Fruit fly (Drosophila melanogaster) whole organism, embryonic: ENCODE results near the gene CG4461.

Experiments
- ATbp ChIP-seq: fragments of 200-800 bp; sonication (Bioruptor generic); optimal IDR thresholded peaks from 2 replicates; lab custom pipeline; 2017; ENCODE audit warnings: missing biosample characterization, mild to moderate bottlenecking, missing genetic modification characterization, missing genetic modification reagents
- Atf3 ChIP-seq: fragments of 200-800 bp; sonication (Bioruptor generic); optimal IDR thresholded peaks from 3 replicates; lab custom pipeline; 2016; ENCODE audit warnings: missing biosample characterization, missing genetic modification characterization
- B-H2 ChIP-seq: fragments of 200-800 bp; sonication (Bioruptor generic); optimal IDR thresholded peaks from 2 replicates; lab custom pipeline; 2018; ENCODE audit warnings: missing biosample characterization, mild to moderate bottlenecking, missing genetic modification characterization
- CG10431 ChIP-seq: fragments of 200-800 bp; sonication (Bioruptor generic); optimal IDR thresholded peaks from 3 replicates; lab custom pipeline; 2018; ENCODE audit warnings: missing biosample characterization, mild to moderate bottlenecking, missing genetic modification characterization
- CG11560 ChIP-seq: fragments of 200-800 bp; sonication (Bioruptor generic); IDR thresholded peaks from 3 replicates; pipeline ENCODE4 v1.3.6; 2022; ENCODE audit warnings: missing biosample characterization, missing genetic modification characterization
- CG12769 ChIP-seq: fragments of 200-800 bp; sonication (Bioruptor generic); optimal IDR thresholded peaks from 2 replicates; lab custom pipeline; 2019; ENCODE audit warnings: missing biosample characterization, mild to moderate bottlenecking, missing genetic modification characterization, moderate library complexity
- CG17385 ChIP-seq: fragments of 200-800 bp; sonication (Bioruptor generic); optimal IDR thresholded peaks from 3 replicates; lab custom pipeline; 2018; ENCODE audit warnings: missing biosample characterization, mild to moderate bottlenecking, missing genetic modification characterization
- CG17568 ChIP-seq: fragments of 200-800 bp; sonication (Bioruptor generic); optimal IDR thresholded peaks from 2 replicates; lab custom pipeline; 2018; ENCODE audit warnings: missing biosample characterization, mild to moderate bottlenecking, missing genetic modification characterization, moderate library complexity
- CG18262 ChIP-seq: fragments of 200-800 bp; optimal IDR thresholded peaks from 3 replicates; lab custom pipeline; 2019; ENCODE audit warnings: missing biosample characterization, mild to moderate bottlenecking, missing genetic modification characterization, moderate library complexity
- CG2120 ChIP-seq: fragments of 200-800 bp; sonication (Bioruptor generic); optimal IDR thresholded peaks from 3 replicates; lab custom pipeline; 2016; ENCODE audit warnings: missing biosample characterization, missing genetic modification characterization
- CG2199 ChIP-seq: fragments of 200-800 bp; sonication (Bioruptor generic); IDR thresholded peaks from 3 replicates; pipeline ENCODE4 v1.3.6; 2022; ENCODE audit warnings: missing biosample characterization, missing genetic modification characterization
- CG32532 ChIP-seq: fragments of 200-800 bp; sonication (Bioruptor generic); IDR thresholded peaks from 2 replicates; pipeline ENCODE4 v1.3.6; 2022; ENCODE audit warnings: missing biosample characterization, missing genetic modification characterization
- CG32767 ChIP-seq: fragments of 200-800 bp; sonication (Bioruptor generic); IDR thresholded peaks from 2 replicates; pipeline ENCODE4 v1.3.6; 2022; ENCODE audit warnings: missing biosample characterization, missing genetic modification characterization
- CG34422 ChIP-seq: fragments of 200-800 bp; sonication (Bioruptor generic); IDR thresholded peaks from 3 replicates; pipeline ENCODE4 v1.3.6; 2022; ENCODE audit warnings: missing biosample characterization, missing genetic modification characterization
- CG7839 ChIP-seq: fragments of 200-800 bp; sonication (Bioruptor generic); optimal IDR thresholded peaks from 3 replicates; lab custom pipeline; 2018; ENCODE audit warnings: missing biosample characterization, mild to moderate bottlenecking, missing genetic modification characterization, moderate library complexity
- CG8765 ChIP-seq: fragments of 200-800 bp; sonication (Bioruptor generic); IDR thresholded peaks from 2 replicates; pipeline ENCODE4 v1.3.6; 2022; ENCODE audit warnings: missing biosample characterization, missing genetic modification characterization
- CG9932 ChIP-seq: fragments of 200-800 bp; sonication (Bioruptor generic); IDR thresholded peaks from 2 replicates; pipeline ENCODE4 v1.3.6; 2022; ENCODE audit warnings: missing biosample characterization, missing genetic modification characterization
- CHES-1-like ChIP-seq: fragments of 200-800 bp; sonication (Bioruptor generic); optimal IDR thresholded peaks from 2 replicates; lab custom pipeline; 2016; ENCODE audit warnings: missing biosample characterization, missing genetic modification characterization
- Dbx ChIP-seq: fragments of 200-800 bp; sonication (Bioruptor generic); IDR thresholded peaks from 3 replicates; pipeline ENCODE4 v1.3.6; 2022; ENCODE audit warnings: missing biosample characterization, missing genetic modification characterization
- HLH54F ChIP-seq: fragments of 200-800 bp; sonication (Bioruptor generic); optimal IDR thresholded peaks from 3 replicates; lab custom pipeline; 2016; ENCODE audit warnings: missing biosample characterization, missing genetic modification characterization
- HmgZ ChIP-seq: fragments of 200-800 bp; sonication (Bioruptor generic); optimal IDR thresholded peaks from 2 replicates; lab custom pipeline; 2018; ENCODE audit warnings: missing biosample characterization, mild to moderate bottlenecking, missing genetic modification characterization
- Hmr ChIP-seq: fragments of 200-800 bp; sonication (Bioruptor generic); optimal IDR thresholded peaks from 3 replicates; lab custom pipeline; 2017; ENCODE audit warnings: mild to moderate bottlenecking, missing biosample characterization, missing genetic modification reagents, missing genetic modification characterization
- Lhr ChIP-seq: fragments of 200-800 bp; sonication (Bioruptor generic); optimal IDR thresholded peaks from 3 replicates; lab custom pipeline; 2017; ENCODE audit warnings: mild to moderate bottlenecking, missing biosample characterization, missing genetic modification reagents, missing genetic modification characterization
- Max ChIP-seq: fragments of 200-800 bp; sonication (Bioruptor generic); optimal IDR thresholded peaks from 2 replicates; lab custom pipeline; 2016; ENCODE audit warnings: missing biosample characterization, mild to moderate bottlenecking, missing genetic modification characterization
- Mrtf ChIP-seq: fragments of 200-800 bp; sonication (Bioruptor generic); IDR thresholded peaks from 3 replicates; pipeline ENCODE4 v1.3.6; 2022; ENCODE audit warnings: missing biosample characterization, missing genetic modification characterization
- Neu2 ChIP-seq: fragments of 200-800 bp; sonication (Bioruptor generic); optimal IDR thresholded peaks from 3 replicates; lab custom pipeline; 2016; ENCODE audit warnings: missing biosample characterization, missing genetic modification characterization, borderline replicate concordance
- Nf-YB ChIP-seq: fragments of 200-800 bp; sonication (Bioruptor generic); optimal IDR thresholded peaks from 3 replicates; lab custom pipeline; 2019; ENCODE audit warnings: missing biosample characterization, mild to moderate bottlenecking, missing genetic modification characterization, moderate library complexity
- Nf-YC ChIP-seq: fragments of 200-800 bp; optimal IDR thresholded peaks from 3 replicates; lab custom pipeline; 2019; ENCODE audit warnings: missing biosample characterization, mild to moderate bottlenecking, missing genetic modification characterization, moderate library complexity
- PHDP ChIP-seq: fragments of 200-800 bp; sonication (Bioruptor generic); optimal IDR thresholded peaks from 3 replicates; lab custom pipeline; 2018; ENCODE audit warnings: missing biosample characterization, mild to moderate bottlenecking, missing genetic modification characterization, moderate library complexity
- Ptx1 ChIP-seq: fragments of 200-800 bp; sonication (Bioruptor generic); IDR thresholded peaks from 2 replicates; pipeline ENCODE4 v1.3.6; 2022; ENCODE audit warnings: missing biosample characterization, missing genetic modification characterization
- Ssrp ChIP-seq: fragments of 200-800 bp; sonication (Bioruptor generic); optimal IDR thresholded peaks from 2 replicates; lab custom pipeline; 2018; ENCODE audit warnings: missing biosample characterization, mild to moderate bottlenecking, missing genetic modification characterization, moderate library complexity
- al ChIP-seq: fragments of 200-800 bp; sonication (Bioruptor generic); IDR thresholded peaks from 2 replicates; pipeline ENCODE4 v1.3.6; 2022; ENCODE audit warnings: missing biosample characterization, missing genetic modification characterization
- cas ChIP-seq: fragments of 200-800 bp; sonication (Bioruptor generic); IDR thresholded peaks from 2 replicates; pipeline ENCODE4 v1.3.6; 2022; ENCODE audit warnings: missing biosample characterization, missing genetic modification characterization
- cg ChIP-seq: fragments of 200-800 bp; sonication (Bioruptor generic); optimal IDR thresholded peaks from 3 replicates; lab custom pipeline; 2019; ENCODE audit warnings: missing biosample characterization, mild to moderate bottlenecking, missing genetic modification characterization, moderate library complexity
- danr ChIP-seq: fragments of 200-800 bp; sonication (Bioruptor generic); IDR thresholded peaks from 2 replicates; pipeline ENCODE4 v1.3.6; 2022; ENCODE audit warnings: missing biosample characterization, missing genetic modification characterization
- dmrt99B ChIP-seq: fragments of 200-800 bp; sonication (Bioruptor generic); optimal IDR thresholded peaks from 2 replicates; lab custom pipeline; 2018; ENCODE audit warnings: missing biosample characterization, mild to moderate bottlenecking, missing genetic modification characterization, moderate library complexity
- fd102C ChIP-seq: fragments of 200-800 bp; sonication (Bioruptor generic); optimal IDR thresholded peaks from 2 replicates; lab custom pipeline; 2018; ENCODE audit warnings: missing biosample characterization, mild to moderate bottlenecking, missing genetic modification characterization, moderate library complexity
- ftz-f1 ChIP-seq: fragments of 200-800 bp; sonication (Bioruptor generic); optimal IDR thresholded peaks from 2 replicates; lab custom pipeline; 2016; ENCODE audit warnings: missing biosample characterization, missing genetic modification characterization
- grau ChIP-seq: fragments of 200-800 bp; optimal IDR thresholded peaks from 3 replicates; lab custom pipeline; 2019; ENCODE audit warnings: missing biosample characterization, mild to moderate bottlenecking, missing genetic modification characterization, moderate library complexity
- grn ChIP-seq: fragments of 200-800 bp; sonication (Bioruptor generic); optimal IDR thresholded peaks from 3 replicates; lab custom pipeline; 2017; ENCODE audit warnings: missing biosample characterization, missing genetic modification characterization
- lab ChIP-seq: fragments of 200-800 bp; sonication (Bioruptor generic); optimal IDR thresholded peaks from 3 replicates; lab custom pipeline; 2017; ENCODE audit warnings: missing biosample characterization, missing genetic modification characterization, mild to moderate bottlenecking, moderate library complexity, missing genetic modification reagents
- lbe ChIP-seq: fragments of 200-800 bp; sonication (Bioruptor generic); optimal IDR thresholded peaks from 2 replicates; lab custom pipeline; 2016; ENCODE audit warnings: missing biosample characterization, mild to moderate bottlenecking, missing genetic modification characterization
- lilli ChIP-seq: fragments of 200-800 bp; sonication (Bioruptor generic); optimal IDR thresholded peaks from 3 replicates; lab custom pipeline; 2016; ENCODE audit warnings: missing biosample characterization, missing genetic modification characterization
- mirr ChIP-seq: fragments of 200-800 bp; sonication (Bioruptor generic); optimal IDR thresholded peaks from 3 replicates; lab custom pipeline; 2018; ENCODE audit warnings: missing biosample characterization, mild to moderate bottlenecking, missing genetic modification characterization
- row ChIP-seq: fragments of 200-800 bp; sonication (Bioruptor generic); IDR thresholded peaks from 3 replicates; pipeline ENCODE4 v1.3.6; 2022; ENCODE audit warnings: missing biosample characterization, missing genetic modification characterization
- sens ChIP-seq: fragments of 200-800 bp; sonication (Bioruptor generic); peaks from one replicate; lab custom pipeline; 2016; ENCODE audit warnings: missing biosample characterization, missing genetic modification characterization
- sim ChIP-seq: fragments of 200-800 bp; sonication (Bioruptor generic); IDR thresholded peaks from 2 replicates; pipeline ENCODE4 v1.3.6; 2022; ENCODE audit warnings: missing biosample characterization, missing genetic modification characterization
- slbo ChIP-seq: fragments of 200-800 bp; sonication (Bioruptor generic); IDR thresholded peaks from 2 replicates; pipeline ENCODE4 v1.3.6; 2022; ENCODE audit warnings: missing biosample characterization, missing genetic modification characterization
- stwl ChIP-seq: fragments of 200-800 bp; sonication (Bioruptor generic); optimal IDR thresholded peaks from 3 replicates; lab custom pipeline; 2018; ENCODE audit warnings: missing biosample characterization, mild to moderate bottlenecking, missing genetic modification characterization, moderate library complexity

Gene CG4461

DNA sequence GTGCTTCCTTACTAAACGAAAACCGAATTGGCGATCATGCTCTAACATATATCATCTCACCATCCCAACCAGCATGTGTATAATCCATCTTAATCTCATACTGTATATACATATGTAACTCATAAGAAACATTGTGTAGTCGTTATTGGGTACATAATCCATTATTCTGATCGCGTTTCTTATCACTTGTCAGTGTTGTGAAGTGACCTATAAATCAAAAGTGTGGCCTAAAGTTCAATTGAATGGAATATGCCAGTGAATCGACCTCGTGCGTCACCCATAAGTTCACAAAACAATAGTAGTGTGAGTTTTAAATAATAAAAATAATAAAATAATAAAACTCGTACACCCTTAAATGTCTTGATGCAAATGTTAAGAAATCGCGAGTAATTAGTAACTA, 30.1 kb upstream of the CG4461 start:
- peak; percentile 55 for TF ChIP-seq stwl (tag; lab: Kevin White, UChicago)
- TF ChIP-seq Lhr (GFP tag; lab: Kevin White, UChicago) = no peak
- no peak for TF ChIP-seq danr (GFP tag; lab: Robert Waterston, UW)
- TF ChIP-seq, all 482 proteins: peak for 1

DNA sequence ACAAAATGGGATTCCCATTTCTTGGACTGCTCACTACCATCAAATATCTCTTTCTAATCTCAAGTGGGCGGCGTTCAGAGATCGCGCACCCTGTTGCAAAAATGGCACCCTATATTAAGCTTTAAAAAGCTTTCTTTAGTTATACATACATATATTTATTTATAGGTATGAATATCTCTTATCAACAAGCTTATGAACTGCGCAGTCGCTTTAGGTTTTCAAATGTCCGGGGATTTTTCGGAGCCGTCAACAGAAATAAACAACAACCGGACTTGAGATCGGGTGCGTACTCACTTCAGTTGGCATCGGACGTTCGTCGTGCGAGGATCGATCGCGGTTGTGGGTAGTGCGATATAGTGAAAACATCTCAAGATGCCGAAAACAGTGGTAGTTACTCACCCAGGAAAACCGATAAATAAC, 25.9 kb upstream of the CG4461 start, which contains the start of gene PGRP-LF:
Gene PGRP-LF, plus strand, starts transcription at position 296 of the 420 bp plus-strand sequence.
- TF ChIP-seq al = 0 out of 2 replicates have a peak, but pooled peaks have one; percentile 5
- TF ChIP-seq PHDP (tag; lab: Kevin White, UChicago) = peak; percentile 48
- TF ChIP-seq HmgZ (tag; lab: Kevin White, UChicago) = peak; percentile 63
- TF ChIP-seq Nf-YB (GFP tag; lab: Kevin White, UChicago) = peak; percentile 58
- TF ChIP-seq Max (GFP tag; lab: Kevin White, UChicago) = no peak
- TF ChIP-seq Nf-YC = peak; percentile 68
- peak; percentile 12 for TF ChIP-seq cg (GFP tag; lab: Kevin White, UChicago)
- peak; percentile 38 for TF ChIP-seq grn (GFP tag; lab: Kevin White, UChicago)
- peak; percentile 64 for TF ChIP-seq CG17568 (GFP tag; lab: Kevin White, UChicago)
- peak; percentile 49 for TF ChIP-seq ftz-f1 (GFP tag; lab: Kevin White, UChicago)
- TF ChIP-seq lbe = peak; percentile 54
- TF ChIP-seq B-H2 (GFP tag; lab: Kevin White, UChicago) = peak; percentile 64
- TF ChIP-seq cas (GFP tag; lab: Robert Waterston, UW) = no peak
- TF ChIP-seq CG32532 (GFP tag; lab: Robert Waterston, UW) = 0 out of 2 replicates have a peak, but pooled peaks have one; percentile 42
- TF ChIP-seq slbo (GFP tag; lab: Robert Waterston, UW) = 0 out of 2 replicates have a peak, but pooled peaks have one; percentile 17
- TF ChIP-seq lilli (GFP tag; lab: Kevin White, UChicago) = peak; percentile 38
- peak; percentile 42 for TF ChIP-seq CG7839 (tag; lab: Kevin White, UChicago)
- no peak for TF ChIP-seq ATbp
- TF ChIP-seq row (GFP tag; lab: Robert Waterston, UW) = peak; percentile 39; the same call in 1 of the 3 replicates
- TF ChIP-seq CHES-1-like (GFP tag; lab: Kevin White, UChicago) = peak; percentile 22
- TF ChIP-seq dmrt99B (tag; lab: Kevin White, UChicago) = peak; percentile 21
- no peak for TF ChIP-seq CG18262
- peak; percentile 48; the same call in 1 of the 2 replicates for TF ChIP-seq CG9932 (GFP tag; lab: Robert Waterston, UW)
- no peak for TF ChIP-seq fd102C (GFP tag; lab: Kevin White, UChicago)
- TF ChIP-seq sim (GFP tag; lab: Robert Waterston, UW) = no peak
- TF ChIP-seq HLH54F = peak; percentile 6
- TF ChIP-seq sens (GFP tag; lab: Kevin White, UChicago) = peak; percentile 45
- no peak for TF ChIP-seq Atf3 (GFP tag; lab: Kevin White, UChicago)
- TF ChIP-seq Ssrp (tag; lab: Kevin White, UChicago) = no peak
- no peak for TF ChIP-seq Mrtf (GFP tag; lab: Robert Waterston, UW)
- TF ChIP-seq CG17385 (GFP tag; lab: Kevin White, UChicago) = peak; percentile 30
- TF ChIP-seq Dbx (GFP tag; lab: Robert Waterston, UW) = peak; percentile 41; the same call in 1 of the 3 replicates
- TF ChIP-seq grau (tag; lab: Kevin White, UChicago) = peak; percentile 30
- TF ChIP-seq CG11560 = no peak
- no peak for TF ChIP-seq Neu2 (GFP tag; lab: Kevin White, UChicago)
- no peak for TF ChIP-seq CG8765 (GFP tag; lab: Robert Waterston, UW)
- TF ChIP-seq CG2120 (GFP tag; lab: Kevin White, UChicago) = peak; percentile 57
- no peak for TF ChIP-seq Ptx1 (GFP tag; lab: Robert Waterston, UW)
- TF ChIP-seq CG2199 (GFP tag; lab: Robert Waterston, UW) = no peak
- TF ChIP-seq lab (GFP tag; lab: Kevin White, UChicago) = peak; percentile 41
- peak; percentile 33 for TF ChIP-seq Hmr (GFP tag; lab: Kevin White, UChicago)
- no peak for TF ChIP-seq CG34422 (GFP tag; lab: Robert Waterston, UW)
- TF ChIP-seq CG32767 (GFP tag; lab: Robert Waterston, UW) = peak; percentile 35; the same call in 1 of the 2 replicates
- peak; percentile 70 for TF ChIP-seq CG12769 (tag; lab: Kevin White, UChicago)
- no peak for TF ChIP-seq CG10431 (GFP tag; lab: Kevin White, UChicago)
- TF ChIP-seq mirr (GFP tag; lab: Kevin White, UChicago) = peak; percentile 5
